Fruit fly (Drosophila melanogaster): ENCODE measurements around the gene COX7B.
A peak's percentile ranks its signal among the peaks of the same experiment; 100 is the strongest.

DNA sequence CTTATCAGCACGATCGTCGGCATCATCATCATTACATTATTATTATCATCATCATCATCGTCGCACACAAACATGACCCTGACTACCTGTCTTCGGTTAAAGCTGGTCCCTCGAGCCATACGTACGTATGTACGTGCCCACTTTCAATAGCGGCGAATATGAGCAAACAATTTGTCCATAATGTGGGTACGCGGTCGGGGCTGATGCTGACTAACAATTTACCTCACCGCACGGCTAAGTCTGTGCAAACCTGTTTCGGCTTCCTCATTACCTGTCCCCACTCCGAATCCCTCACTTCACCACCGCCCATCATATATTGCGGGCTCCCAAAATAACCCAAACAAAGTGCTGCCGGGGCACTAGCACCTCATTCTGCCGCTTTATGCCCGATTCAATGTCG lies 5.1 kb downstream of the COX7B start:
- TF ChIP-seq achi (GFP tag; optimal IDR thresholded peaks at IDR 0.05) (no peak), Eip78C (GFP tag) (no peak), Blimp-1 (GFP tag; optimal IDR thresholded peaks at IDR 0.05) (peak; percentile 36), CG8632 (GFP tag; optimal IDR thresholded peaks at IDR 0.05) (no peak), vri (GFP tag; optimal IDR thresholded peaks at IDR 0.05) (peak; percentile 26), CG8319 (GFP tag; optimal IDR thresholded peaks at IDR 0.05) (no peak), CG6163 (GFP tag; IDR thresholded peaks at IDR 0.05) (no peak), Hr39 (GFP tag; optimal IDR thresholded peaks at IDR 0.05) (no peak), fd85E (GFP tag; optimal IDR thresholded peaks at IDR 0.05) (no peak), OdsH (GFP tag; optimal IDR thresholded peaks at IDR 0.05) (no peak), Eip93F (GFP tag; optimal IDR thresholded peaks at IDR 0.05) (no peak)

All from whole organism, prepupa.